Worm (Caenorhabditis elegans) whole organism, young adult: ENCODE data around the gene sel-1.

Experiments used
- B0261.1 ChIP-seq: sonication (generic microtip); optimal IDR thresholded peaks from 2 replicates; lab custom pipeline; 2016; ENCODE audit warnings: mild to moderate bottlenecking, missing genetic modification characterization, moderate library complexity, missing compliant biosample characterization
- C06A6.2 ChIP-seq: fragments of 200-800 bp; sonication (Bioruptor generic); conservative IDR thresholded peaks from 2 replicates; pipeline ENCODE4 v1.3.6; 2022; ENCODE audit warnings: missing genetic modification characterization, missing compliant biosample characterization
- C17E4.6 ChIP-seq: fragments of 200-800 bp; sonication (Bioruptor generic); IDR thresholded peaks from 2 replicates; pipeline ENCODE4 v1.3.6; 2022; ENCODE audit warnings: missing genetic modification reagents, missing genetic modification characterization, missing compliant biosample characterization
- F33H1.4 ChIP-seq: fragments of 200-800 bp; sonication (Bioruptor generic); IDR thresholded peaks from 2 replicates; pipeline ENCODE4 v1.3.6; 2022; ENCODE audit warnings: missing genetic modification reagents, missing genetic modification characterization, missing compliant biosample characterization
- F52B5.7 ChIP-seq: sonication (generic microtip); optimal IDR thresholded peaks from 2 replicates; lab custom pipeline; 2016; ENCODE audit warnings: mild to moderate bottlenecking, missing genetic modification characterization, missing compliant biosample characterization
- F57C9.4 ChIP-seq: sonication (generic microtip); optimal IDR thresholded peaks from 2 replicates; lab custom pipeline; 2017; ENCODE audit warnings: mild to moderate bottlenecking, missing genetic modification characterization, missing compliant biosample characterization
- T07F8.4 ChIP-seq: sonication (generic microtip); optimal IDR thresholded peaks from 2 replicates; lab custom pipeline; 2016; ENCODE audit warnings: mild to moderate bottlenecking, missing genetic modification characterization, moderate library complexity, missing compliant biosample characterization
- T26A5.8 ChIP-seq: sonication (generic microtip); optimal IDR thresholded peaks from 2 replicates; lab custom pipeline; 2016; ENCODE audit warnings: missing genetic modification characterization, missing compliant biosample characterization
- Y53F4B.3 ChIP-seq: fragments of 200-800 bp; sonication (Bioruptor generic); IDR thresholded peaks from 2 replicates; pipeline ENCODE4 v1.3.6; 2022; ENCODE audit warnings: missing genetic modification reagents, missing genetic modification characterization, missing compliant biosample characterization
- Y53G8AR.9 ChIP-seq: fragments of 200-800 bp; sonication (Bioruptor generic); conservative IDR thresholded peaks from 2 replicates; pipeline ENCODE4 v1.3.6; 2022; ENCODE audit warnings: missing genetic modification reagents, missing genetic modification characterization, missing compliant biosample characterization
- ama-1 ChIP-seq, 3 experiments: fragments of 150-350 bp in 1 of 3; sonication (generic microtip) in 2 of 3; optimal IDR thresholded peaks; 2 replicates each; lab custom pipeline; 2014 to 2018; ENCODE audit warnings: missing biosample characterization in 2 of 3, missing genetic modification characterization in 2 of 3, missing genetic modification reagents in 2 of 3
- atf-7 ChIP-seq: sonication (generic microtip); optimal IDR thresholded peaks from 2 replicates; lab custom pipeline; 2017; ENCODE audit warnings: mild to moderate bottlenecking, missing genetic modification characterization, missing compliant biosample characterization
- attf-3 ChIP-seq: fragments of 200-800 bp; sonication (Bioruptor generic); conservative IDR thresholded peaks from 2 replicates; pipeline ENCODE4 v1.3.6; 2022; ENCODE audit warnings: missing genetic modification reagents, missing genetic modification characterization, missing compliant biosample characterization
- attf-5 ChIP-seq: fragments of 200-800 bp; sonication (Bioruptor generic); optimal IDR thresholded peaks from 2 replicates; lab custom pipeline; 2018; ENCODE audit warnings: mild to moderate bottlenecking, missing genetic modification characterization, missing compliant biosample characterization
- attf-6 ChIP-seq: fragments of 200-800 bp; sonication (Bioruptor generic); IDR thresholded peaks from 2 replicates; pipeline ENCODE4 v1.3.6; 2022; ENCODE audit warnings: missing genetic modification reagents, missing genetic modification characterization, missing compliant biosample characterization
- bed-1 ChIP-seq: fragments of 200-800 bp; sonication (Bioruptor generic); IDR thresholded peaks from 2 replicates; pipeline ENCODE4 v1.3.6; 2022; ENCODE audit warnings: missing genetic modification reagents, missing genetic modification characterization, missing compliant biosample characterization
- cebp-1 ChIP-seq, 2 experiments: fragments of 200-800 bp in 1 of 2; sonication (Bioruptor generic) in 1 of 2; sonication (generic microtip) in 1 of 2; IDR thresholded peaks in 1 of 2; optimal IDR thresholded peaks in 1 of 2; 2 replicates each; pipeline versions ENCODE4 v1.3.6 to Lab custom; 2017 to 2022; ENCODE audit warnings: missing compliant biosample characterization in 2 of 2, missing genetic modification characterization in 2 of 2, mild to moderate bottlenecking in 1 of 2, missing genetic modification reagents in 1 of 2, moderate library complexity in 1 of 2
- ceh-100 ChIP-seq: fragments of 200-800 bp; sonication (Bioruptor generic); IDR thresholded peaks from 2 replicates; pipeline ENCODE4 v1.3.6; 2022; ENCODE audit warnings: missing genetic modification reagents, missing genetic modification characterization, missing compliant biosample characterization
- ceh-79 ChIP-seq: sonication (generic microtip); optimal IDR thresholded peaks from 2 replicates; lab custom pipeline; 2017; ENCODE audit warnings: mild to moderate bottlenecking, missing genetic modification characterization, missing compliant biosample characterization
- ceh-91 ChIP-seq: fragments of 200-800 bp; sonication (Bioruptor generic); IDR thresholded peaks from 2 replicates; pipeline ENCODE4 v1.3.6; 2022; ENCODE audit warnings: missing genetic modification reagents, missing genetic modification characterization, missing compliant biosample characterization
- ets-4 ChIP-seq: fragments of 200-800 bp; sonication (Bioruptor generic); optimal IDR thresholded peaks from 2 replicates; lab custom pipeline; 2018; ENCODE audit warnings: mild to moderate bottlenecking, missing genetic modification characterization, missing compliant biosample characterization
- hlh-12 ChIP-seq: sonication (generic microtip); optimal IDR thresholded peaks from 2 replicates; lab custom pipeline; 2016; ENCODE audit warnings: missing genetic modification characterization, missing compliant biosample characterization
- lag-1 ChIP-seq: fragments of 200-800 bp; sonication (Bioruptor generic); IDR thresholded peaks from 2 replicates; pipeline ENCODE4 v1.3.6; 2022; ENCODE audit warnings: missing genetic modification reagents, missing genetic modification characterization, missing compliant biosample characterization
- lin-35 ChIP-seq, 3 experiments: fragments of 150-350 bp in 2 of 3; sonication (generic microtip) in 1 of 3; optimal IDR thresholded peaks; 2 replicates each; lab custom pipeline; 2014 to 2018; ENCODE audit warnings: missing biosample characterization in 3 of 3, missing genetic modification characterization in 3 of 3, missing genetic modification reagents in 3 of 3
- lir-1 ChIP-seq: fragments of 200-800 bp; sonication (Bioruptor generic); conservative IDR thresholded peaks from 2 replicates; pipeline ENCODE4 v1.3.6; 2022; ENCODE audit warnings: missing genetic modification reagents, missing genetic modification characterization, missing compliant biosample characterization
- lsl-1 ChIP-seq: fragments of 200-800 bp; sonication (Bioruptor generic); optimal IDR thresholded peaks from 2 replicates; lab custom pipeline; 2018; ENCODE audit warnings: mild to moderate bottlenecking, missing genetic modification characterization, moderate library complexity, missing compliant biosample characterization
- lsy-27 ChIP-seq: sonication (generic microtip); optimal IDR thresholded peaks from 2 replicates; lab custom pipeline; 2017; ENCODE audit warnings: missing genetic modification characterization, mild to moderate bottlenecking, missing compliant biosample characterization, antibody characterized with exemption, missing genotype, borderline replicate concordance; ENCODE audit not compliant: insufficient read depth
- madf-10 ChIP-seq: sonication (generic microtip); optimal IDR thresholded peaks from 2 replicates; lab custom pipeline; 2016; ENCODE audit warnings: mild to moderate bottlenecking, missing genetic modification characterization, missing compliant biosample characterization
- mcd-1 ChIP-seq: fragments of 200-800 bp; sonication (Bioruptor generic); IDR thresholded peaks from 2 replicates; pipeline ENCODE4 v1.3.6; 2022; ENCODE audit warnings: missing genetic modification reagents, missing genetic modification characterization, missing compliant biosample characterization
- mel-28 ChIP-seq: sonication (generic microtip); optimal IDR thresholded peaks from 2 replicates; lab custom pipeline; 2016; ENCODE audit warnings: borderline replicate concordance, mild to moderate bottlenecking, missing genetic modification characterization, missing compliant biosample characterization
- mes-4 ChIP-seq: sonication (generic microtip); optimal IDR thresholded peaks from 2 replicates; lab custom pipeline; 2016; ENCODE audit warnings: missing genotype, missing genetic modification characterization, missing compliant biosample characterization
- mxl-1 ChIP-seq: sonication (generic microtip); optimal IDR thresholded peaks from 2 replicates; lab custom pipeline; 2016; ENCODE audit warnings: missing genetic modification characterization, missing compliant biosample characterization
- nfya-2 ChIP-seq: fragments of 200-800 bp; sonication (Bioruptor generic); IDR thresholded peaks from 2 replicates; pipeline ENCODE4 v1.3.6; 2022; ENCODE audit warnings: missing genetic modification reagents, missing genetic modification characterization, missing compliant biosample characterization
- nhr-27 ChIP-seq: fragments of 200-800 bp; sonication (Bioruptor generic); optimal IDR thresholded peaks from 2 replicates; lab custom pipeline; 2018; ENCODE audit warnings: mild to moderate bottlenecking, missing genetic modification characterization, moderate library complexity, missing compliant biosample characterization
- nhr-80 ChIP-seq: sonication (generic microtip); optimal IDR thresholded peaks from 2 replicates; lab custom pipeline; 2016; ENCODE audit warnings: missing genetic modification characterization, missing compliant biosample characterization
- pbrm-1 ChIP-seq: fragments of 200-800 bp; sonication (Bioruptor generic); IDR thresholded peaks from 2 replicates; pipeline ENCODE4 v1.3.6; 2022; ENCODE audit warnings: missing genetic modification reagents, missing genetic modification characterization, missing compliant biosample characterization
- repo-1 ChIP-seq: sonication (generic microtip); optimal IDR thresholded peaks from 2 replicates; lab custom pipeline; 2017; ENCODE audit warnings: mild to moderate bottlenecking, missing genetic modification characterization, missing compliant biosample characterization
- snpc-1.1 ChIP-seq: sonication (generic microtip); optimal IDR thresholded peaks from 2 replicates; lab custom pipeline; 2017; ENCODE audit warnings: missing genetic modification characterization, mild to moderate bottlenecking, missing compliant biosample characterization, antibody characterized with exemption, moderate library complexity, missing genotype, missing genetic modification reagents; ENCODE audit not compliant: insufficient read depth
- snpc-3.4 ChIP-seq: sonication (generic microtip); optimal IDR thresholded peaks from 2 replicates; lab custom pipeline; 2017; ENCODE audit warnings: missing genetic modification characterization, mild to moderate bottlenecking, missing compliant biosample characterization, antibody characterized with exemption, moderate library complexity, missing genotype, missing genetic modification reagents
- sptf-2 ChIP-seq: fragments of 200-800 bp; sonication (Bioruptor generic); optimal IDR thresholded peaks from 2 replicates; lab custom pipeline; 2018; ENCODE audit warnings: mild to moderate bottlenecking, missing genetic modification characterization, missing compliant biosample characterization
- tbp1 ChIP-seq: fragments of 200-800 bp; sonication (Bioruptor generic); optimal IDR thresholded peaks from 2 replicates; lab custom pipeline; 2018; ENCODE audit warnings: mild to moderate bottlenecking, missing genetic modification characterization, missing compliant biosample characterization
- tbx-9 ChIP-seq: sonication (generic microtip); optimal IDR thresholded peaks from 2 replicates; lab custom pipeline; 2016; ENCODE audit warnings: borderline replicate concordance, missing genetic modification characterization, inconsistent platforms, missing compliant biosample characterization
- unc-62 ChIP-seq: fragments of 150-350 bp; optimal IDR thresholded peaks from 2 replicates; lab custom pipeline; 2014; ENCODE audit warnings: missing biosample characterization, missing genetic modification reagents, missing genetic modification characterization
- zfh-2 ChIP-seq: fragments of 200-800 bp; sonication (Bioruptor generic); conservative IDR thresholded peaks from 2 replicates; pipeline ENCODE4 v1.3.6; 2022; ENCODE audit warnings: missing genetic modification reagents, missing genetic modification characterization, missing compliant biosample characterization
- zim-3 ChIP-seq: sonication (generic microtip); optimal IDR thresholded peaks from 2 replicates; lab custom pipeline; 2017; ENCODE audit warnings: mild to moderate bottlenecking, missing genetic modification characterization, moderate library complexity, missing compliant biosample characterization
- ztf-18 ChIP-seq: sonication (generic microtip); optimal IDR thresholded peaks from 2 replicates; lab custom pipeline; 2016; ENCODE audit warnings: missing genotype, mild to moderate bottlenecking, missing genetic modification characterization, missing compliant biosample characterization
- ztf-26 ChIP-seq: sonication (generic microtip); optimal IDR thresholded peaks from 2 replicates; lab custom pipeline; 2017; ENCODE audit warnings: missing genetic modification characterization, missing compliant biosample characterization
- ztf-3 ChIP-seq: fragments of 200-800 bp; sonication (Bioruptor generic); optimal IDR thresholded peaks from 2 replicates; lab custom pipeline; 2018; ENCODE audit warnings: mild to moderate bottlenecking, missing genetic modification characterization, missing compliant biosample characterization

The sel-1 gene

DNA sequence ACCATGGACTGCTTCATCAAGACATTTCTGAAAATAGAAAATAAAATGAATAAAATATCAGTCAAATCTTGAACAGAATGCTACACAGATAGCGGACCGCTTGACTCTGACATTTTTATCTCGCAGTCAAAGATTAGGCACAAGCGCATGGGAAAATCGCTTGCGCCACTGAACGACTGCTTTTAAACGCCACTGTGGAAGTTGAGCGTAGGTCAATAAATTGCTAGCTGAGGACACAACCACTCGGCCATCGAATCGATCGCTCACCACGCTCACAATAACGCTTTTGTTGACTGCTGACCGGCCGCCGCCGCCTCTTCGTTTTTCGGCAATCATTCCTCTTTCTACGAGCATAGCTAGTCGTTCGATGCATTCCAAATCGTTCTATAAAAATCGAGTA, 36.3 kb downstream of the sel-1 start (continued):
- no peak for TF ChIP-seq mel-28 (tag; lab: Kevin White, UChicago)
- no peak for TF ChIP-seq tbx-9 (tag; lab: Kevin White, UChicago)
- TF ChIP-seq sptf-2 (GFP tag; lab: Kevin White, UChicago) = no peak
- no peak for TF ChIP-seq F57C9.4 (tag; lab: Kevin White, UChicago)
- peak; percentile 52 for TF ChIP-seq hlh-12 (tag; lab: Kevin White, UChicago)
- no peak for TF ChIP-seq lag-1
- peak; percentile 25 for TF ChIP-seq attf-5
- peak; percentile 43; the same call in 1 of the 2 replicates for TF ChIP-seq C06A6.2 (GFP tag; lab: Robert Waterston, UW)
- no peak for TF ChIP-seq ceh-100 (GFP tag; lab: Robert Waterston, UW)
- peak; percentile 74 for TF ChIP-seq B0261.1 (tag; lab: Kevin White, UChicago)
- TF ChIP-seq bed-1 (GFP tag; lab: Robert Waterston, UW) = no peak
- TF ChIP-seq T07F8.4 (tag; lab: Kevin White, UChicago) = peak; percentile 56
- TF ChIP-seq F33H1.4 = no peak
- TF ChIP-seq attf-3 (GFP tag; lab: Robert Waterston, UW) = peak; percentile 52; the same call in 1 of the 2 replicates
- TF ChIP-seq repo-1 (tag; lab: Kevin White, UChicago) = peak; percentile 73
- TF ChIP-seq snpc-3.4 (tag; lab: Kevin White, UChicago) = peak; percentile 53
- TF ChIP-seq T26A5.8 (tag; lab: Kevin White, UChicago) = no peak
- TF ChIP-seq madf-10 = peak; percentile 15
- TF ChIP-seq mcd-1 (GFP tag; lab: Robert Waterston, UW) = peak; percentile 50
- TF ChIP-seq ets-4 (GFP tag; lab: Kevin White, UChicago) = no peak
- no peak for TF ChIP-seq unc-62
- TF ChIP-seq lsy-27 = no peak
- no peak for TF ChIP-seq lir-1
- TF ChIP-seq lsl-1 (GFP tag; lab: Kevin White, UChicago) = peak; percentile 27
- TF ChIP-seq snpc-1.1 (tag; lab: Kevin White, UChicago) = peak; percentile 24
- peak; percentile 89 for TF ChIP-seq tbp1 (GFP tag; lab: Kevin White, UChicago)
- peak; percentile 44 for TF ChIP-seq nhr-80 (tag; lab: Kevin White, UChicago)
- no peak for TF ChIP-seq Y53G8AR.9
- TF ChIP-seq cebp-1 (GFP tag; IDR thresholded peaks at IDR 0.05; lab: Robert Waterston, UW) = no peak
- TF ChIP-seq cebp-1 (tag; optimal IDR thresholded peaks at IDR 0.05; lab: Kevin White, UChicago) = peak; percentile 58
- TF ChIP-seq ztf-3 (GFP tag; lab: Kevin White, UChicago) = no peak
- TF ChIP-seq nfya-2 (GFP tag; lab: Robert Waterston, UW) = no peak
- TF ChIP-seq nhr-27 (tag; lab: Kevin White, UChicago) = no peak
- no peak for TF ChIP-seq C17E4.6 (GFP tag; lab: Robert Waterston, UW)
- no peak for TF ChIP-seq zim-3 (tag; lab: Kevin White, UChicago)
- peak; percentile 45 for TF ChIP-seq ztf-26 (tag; lab: Kevin White, UChicago)
- TF ChIP-seq pbrm-1 = peak; percentile 43; the same call in 1 of the 2 replicates
- TF ChIP-seq zfh-2 (GFP tag; lab: Robert Waterston, UW) = peak; percentile 53; the same call in 1 of the 2 replicates
- peak; percentile 50 for TF ChIP-seq mxl-1 (tag; lab: Kevin White, UChicago)
- TF ChIP-seq attf-6 (GFP tag; lab: Robert Waterston, UW) = no peak
- peak; percentile 52 for TF ChIP-seq mes-4 (tag; lab: Kevin White, UChicago)
- no peak for TF ChIP-seq ceh-79 (tag; lab: Kevin White, UChicago)
- TF ChIP-seq atf-7 = peak; percentile 19
- TF ChIP-seq lin-35 (GFP tag; optimal IDR thresholded peaks at IDR 0.05; lab: Kevin White, UChicago) = peak in 1 of 3 experiments; percentile 33
- no peak for TF ChIP-seq ama-1 (optimal IDR thresholded peaks at IDR 0.05; lab: Kevin White, UChicago)
- peak; percentile 53 to 59 for TF ChIP-seq ama-1 (GFP tag; optimal IDR thresholded peaks at IDR 0.05; lab: Kevin White, UChicago)
- TF ChIP-seq ceh-91 (GFP tag; lab: Robert Waterston, UW) = no peak
- TF ChIP-seq ztf-18 (tag; lab: Kevin White, UChicago) = peak; percentile 71
- TF ChIP-seq F52B5.7 (tag; lab: Kevin White, UChicago) = no peak
- no peak for TF ChIP-seq Y53F4B.3 (GFP tag; lab: Robert Waterston, UW)
